Worm (Caenorhabditis elegans) whole organism, young adult: ENCODE results near the gene eif-1.

Experiments
- ama-1 ChIP-seq, 3 experiments: fragments of 150-350 bp in 1 of 3; sonication (generic microtip) in 2 of 3; optimal IDR thresholded peaks; 2 replicates each; lab custom pipeline; 2014 to 2018; ENCODE audit warnings: missing biosample characterization in 2 of 3, missing genetic modification characterization in 2 of 3, missing genetic modification reagents in 2 of 3
- athp-1 ChIP-seq: sonication (generic microtip); optimal IDR thresholded peaks from 2 replicates; lab custom pipeline; 2017; ENCODE audit warnings: mild to moderate bottlenecking, missing genetic modification characterization, missing compliant biosample characterization
- bed-2 ChIP-seq: fragments of 200-800 bp; sonication (Bioruptor generic); IDR thresholded peaks from 2 replicates; pipeline ENCODE4 v1.3.6; 2022; ENCODE audit warnings: missing genetic modification reagents, missing genetic modification characterization, missing compliant biosample characterization
- pha-4 ChIP-seq: fragments of 150-350 bp; sonication (generic microtip); optimal IDR thresholded peaks from 2 replicates; lab custom pipeline; 2014; ENCODE audit warnings: missing biosample characterization, missing genetic modification reagents, missing genetic modification characterization
- tbp1 ChIP-seq: fragments of 200-800 bp; sonication (Bioruptor generic); optimal IDR thresholded peaks from 2 replicates; lab custom pipeline; 2018; ENCODE audit warnings: mild to moderate bottlenecking, missing genetic modification characterization, missing compliant biosample characterization

ce11 chrII:4992977-4993376 is 403 bp downstream of the eif-1 start, which contains the start of gene pigb-1:
- TF ChIP-seq ama-1 (optimal IDR thresholded peaks at IDR 0.05; lab: Kevin White, UChicago) (no peak), ama-1 (GFP tag; optimal IDR thresholded peaks at IDR 0.05; lab: Kevin White, UChicago) (no peak), athp-1 (tag; lab: Kevin White, UChicago) (no peak), bed-2 (GFP tag; lab: Robert Waterston, UW) (no peak), tbp1 (no peak), pha-4 (tag; lab: Kevin White, UChicago) (no peak)
